Worm (Caenorhabditis elegans): ENCODE data around the gene E02H9.1.
"Not testable (repeated sequence)": the region's sequence is repeated elsewhere in the genome, so short reads cannot be mapped to it uniquely, and the experiment has no call there.

E02H9.1 gene

ce11 chrIII:2487046-2487760 lies 18.9 kb downstream of the E02H9.1 start, which contains the start of gene Y54F10AL.1:
Gene Y54F10AL.1, plus strand, starts transcription at chrIII:2487710.
- TF ChIP-seq hlh-26 (GFP tag; conservative IDR thresholded peaks at IDR 0.05) (no peak), ekl-4 (GFP tag; IDR thresholded peaks at IDR 0.05) (0 out of 2 replicates have a peak, but pooled peaks have one; percentile 40), attf-3 (GFP tag; conservative IDR thresholded peaks at IDR 0.05) (0 out of 2 replicates have a peak, but pooled peaks have one; percentile 36), lsl-1 (GFP tag; optimal IDR thresholded peaks at IDR 0.05) (peak; percentile 23), F23B12.7 (tag; optimal IDR thresholded peaks at IDR 0.05; ENCODE audit: insufficient read depth) (no peak), pbrm-1 (GFP tag; IDR thresholded peaks at IDR 0.05) (no peak), lin-35 (GFP tag; optimal IDR thresholded peaks at IDR 0.05) (no peak), efl-1 (GFP tag; optimal IDR thresholded peaks at IDR 0.05) (peak; percentile 6), mcd-1 (GFP tag; IDR thresholded peaks at IDR 0.05) (peak; percentile 35; the same call in 1 of the 2 replicates), F33H1.4 (GFP tag; IDR thresholded peaks at IDR 0.05) (peak; percentile 50), madf-6 (GFP tag; IDR thresholded peaks at IDR 0.05) (peak; percentile 45; the same call in 1 of the 2 replicates), snpc-4 (GFP tag; optimal IDR thresholded peaks at IDR 0.05) (no peak), snpc-4 (tag; optimal IDR thresholded peaks at IDR 0.05) (peak in 1 of 4 experiments; percentile 38)

ce11 chrIII:2494717-2495116 lies 26.4 kb downstream of the E02H9.1 start:
- TF ChIP-seq mcd-1 (GFP tag; IDR thresholded peaks at IDR 0.05) (peak; percentile 50; the same call in 1 of the 2 replicates), let-526 (GFP tag; IDR thresholded peaks at IDR 0.05) (peak; percentile 36; the same call in 1 of the 2 replicates), snpc-4 (tag; optimal IDR thresholded peaks at IDR 0.05) (peak in 1 of 4 experiments; percentile 15), B0261.1 (tag; optimal IDR thresholded peaks at IDR 0.05) (peak; percentile 55), F33H1.4 (GFP tag; IDR thresholded peaks at IDR 0.05) (0 out of 2 replicates have a peak, but pooled peaks have one; percentile 12), tbp1 (GFP tag; optimal IDR thresholded peaks at IDR 0.05) (peak; percentile 83), hmg-1.2 (GFP tag; IDR thresholded peaks at IDR 0.05) (peak; percentile 48), nfyb-1 (GFP tag; IDR thresholded peaks at IDR 0.05) (peak; percentile 63; the same call in 1 of the 2 replicates), aptf-3 (GFP tag; IDR thresholded peaks at IDR 0.05) (0 out of 2 replicates have a peak, but pooled peaks have one; percentile 59), ztf-28 (GFP tag; IDR thresholded peaks at IDR 0.05) (0 out of 2 replicates have a peak, but pooled peaks have one; percentile 12), hsf-1 (GFP tag; IDR thresholded peaks at IDR 0.05) (0 out of 2 replicates have a peak, but pooled peaks have one; percentile 39), rpc-1 (optimal IDR thresholded peaks at IDR 0.05) (peak; percentile 26), rpc-1 (tag; optimal IDR thresholded peaks at IDR 0.05) (peak; percentile 50), madf-6 (GFP tag; IDR thresholded peaks at IDR 0.05) (peak; percentile 53; the same call in 1 of the 2 replicates), him-1 (tag; optimal IDR thresholded peaks at IDR 0.05) (peak; percentile 18), D2030.7 (GFP tag; IDR thresholded peaks at IDR 0.05) (peak; percentile 16; the same call in 1 of the 2 replicates)
- not testable (repeated sequence) for TF ChIP-seq snpc-4 (GFP tag; optimal IDR thresholded peaks at IDR 0.05)

- peak; percentile 95 for TF ChIP-seq madf-3 (GFP tag; IDR thresholded peaks at IDR 0.05)
- TF ChIP-seq hmg-1.2 (GFP tag; IDR thresholded peaks at IDR 0.05), result peak; percentile 28; the same call in 1 of the 2 replicates
- peak; percentile 93 for TF ChIP-seq F39B2.1 (GFP tag; IDR thresholded peaks at IDR 0.05)
- peak; percentile 87; the same call in 1 of the 2 replicates for TF ChIP-seq let-526 (GFP tag; IDR thresholded peaks at IDR 0.05)
- TF ChIP-seq hmg-20 (GFP tag; IDR thresholded peaks at IDR 0.05), result peak; percentile 75; the same call in 1 of the 2 replicates
- TF ChIP-seq pbrm-1 (GFP tag; IDR thresholded peaks at IDR 0.05), result peak; percentile 18; the same call in 1 of the 2 replicates
- TF ChIP-seq ceh-58 (GFP tag; IDR thresholded peaks at IDR 0.05), result peak; percentile 99
- TF ChIP-seq bed-1 (GFP tag; IDR thresholded peaks at IDR 0.05), result peak; percentile 98
- TF ChIP-seq ztf-6 (GFP tag; IDR thresholded peaks at IDR 0.05), result peak; percentile 87; the same call in 1 of the 2 replicates
- peak; percentile 100 for TF ChIP-seq egrh-3 (GFP tag; IDR thresholded peaks at IDR 0.05)
- TF ChIP-seq Y53G8AR.9 (GFP tag; conservative IDR thresholded peaks at IDR 0.05), result peak; percentile 71
- peak; percentile 100 for TF ChIP-seq Y53F4B.3 (GFP tag; IDR thresholded peaks at IDR 0.05)
- peak; percentile 40; the same call in 1 of the 2 replicates for TF ChIP-seq F33H1.4 (GFP tag; IDR thresholded peaks at IDR 0.05)
- TF ChIP-seq cebp-2 (GFP tag; IDR thresholded peaks at IDR 0.05), result peak; percentile 93
- TF ChIP-seq hsf-1 (GFP tag; IDR thresholded peaks at IDR 0.05), result peak; percentile 84
- TF ChIP-seq ceh-100 (GFP tag; IDR thresholded peaks at IDR 0.05), result peak; percentile 38; the same call in 1 of the 2 replicates
- TF ChIP-seq attf-6 (GFP tag; IDR thresholded peaks at IDR 0.05), result peak; percentile 81
- TF ChIP-seq nfya-2 (GFP tag; IDR thresholded peaks at IDR 0.05), result peak; percentile 90; the same call in 1 of the 2 replicates
- 0 out of 2 replicates have a peak, but pooled peaks have one; percentile 21 for TF ChIP-seq D2030.7 (GFP tag; IDR thresholded peaks at IDR 0.05)
- peak; percentile 31; the same call in 1 of the 2 replicates for TF ChIP-seq sea-2 (GFP tag; IDR thresholded peaks at IDR 0.05)
- TF ChIP-seq egl-18 (GFP tag; IDR thresholded peaks at IDR 0.05), result peak; percentile 74; the same call in 1 of the 2 replicates
Observed at ce11 chrIII:2497270-2498201, 29.2 kb downstream of the E02H9.1 start.

Measured in whole organism, young adult.